Worm (Caenorhabditis elegans) whole organism, young adult: Measurements from ENCODE around the gene jkk-1.
A peak's percentile ranks its signal among the peaks of the same experiment; 100 is the strongest.

Experiments
- B0019.2 ChIP-seq: fragments of 200-800 bp; sonication (Bioruptor generic); conservative IDR thresholded peaks from 2 replicates; pipeline ENCODE4 v1.3.6; 2022; ENCODE audit warnings: missing genetic modification reagents, missing genetic modification characterization, missing compliant biosample characterization
- B0336.3 ChIP-seq: fragments of 200-800 bp; sonication (Bioruptor generic); IDR thresholded peaks from 2 replicates; pipeline ENCODE4 v1.3.6; 2022; ENCODE audit warnings: missing genetic modification characterization, missing compliant biosample characterization
- C06A6.2 ChIP-seq: fragments of 200-800 bp; sonication (Bioruptor generic); conservative IDR thresholded peaks from 2 replicates; pipeline ENCODE4 v1.3.6; 2022; ENCODE audit warnings: missing genetic modification characterization, missing compliant biosample characterization
- C17E4.6 ChIP-seq: fragments of 200-800 bp; sonication (Bioruptor generic); IDR thresholded peaks from 2 replicates; pipeline ENCODE4 v1.3.6; 2022; ENCODE audit warnings: missing genetic modification reagents, missing genetic modification characterization, missing compliant biosample characterization
- F37B4.10 ChIP-seq: fragments of 200-800 bp; sonication (Bioruptor generic); IDR thresholded peaks from 2 replicates; pipeline ENCODE4 v1.3.6; 2022; ENCODE audit warnings: missing genetic modification characterization, missing compliant biosample characterization
- F52B5.7 ChIP-seq: sonication (generic microtip); optimal IDR thresholded peaks from 2 replicates; lab custom pipeline; 2016; ENCODE audit warnings: mild to moderate bottlenecking, missing genetic modification characterization, missing compliant biosample characterization
- K12H6.12 ChIP-seq: fragments of 200-800 bp; sonication (Bioruptor generic); optimal IDR thresholded peaks from 2 replicates; lab custom pipeline; 2018; ENCODE audit warnings: mild to moderate bottlenecking, missing genetic modification characterization, missing compliant biosample characterization
- aptf-2 ChIP-seq: fragments of 200-800 bp; sonication (Bioruptor generic); conservative IDR thresholded peaks from 2 replicates; pipeline ENCODE4 v1.3.6; 2022; ENCODE audit warnings: missing genetic modification reagents, missing genetic modification characterization, missing compliant biosample characterization
- aptf-3 ChIP-seq: fragments of 200-800 bp; sonication (Bioruptor generic); IDR thresholded peaks from 2 replicates; pipeline ENCODE4 v1.3.6; 2022; ENCODE audit warnings: missing genetic modification characterization, missing compliant biosample characterization
- attf-5 ChIP-seq: fragments of 200-800 bp; sonication (Bioruptor generic); optimal IDR thresholded peaks from 2 replicates; lab custom pipeline; 2018; ENCODE audit warnings: mild to moderate bottlenecking, missing genetic modification characterization, missing compliant biosample characterization
- bed-1 ChIP-seq: fragments of 200-800 bp; sonication (Bioruptor generic); IDR thresholded peaks from 2 replicates; pipeline ENCODE4 v1.3.6; 2022; ENCODE audit warnings: missing genetic modification reagents, missing genetic modification characterization, missing compliant biosample characterization
- bed-2 ChIP-seq: fragments of 200-800 bp; sonication (Bioruptor generic); IDR thresholded peaks from 2 replicates; pipeline ENCODE4 v1.3.6; 2022; ENCODE audit warnings: missing genetic modification reagents, missing genetic modification characterization, missing compliant biosample characterization
- cebp-1 ChIP-seq, 2 experiments: fragments of 200-800 bp in 1 of 2; sonication (Bioruptor generic) in 1 of 2; sonication (generic microtip) in 1 of 2; IDR thresholded peaks in 1 of 2; optimal IDR thresholded peaks in 1 of 2; 2 replicates each; pipeline versions ENCODE4 v1.3.6 to Lab custom; 2017 to 2022; ENCODE audit warnings: missing compliant biosample characterization in 2 of 2, missing genetic modification characterization in 2 of 2, mild to moderate bottlenecking in 1 of 2, missing genetic modification reagents in 1 of 2, moderate library complexity in 1 of 2
- ceh-100 ChIP-seq: fragments of 200-800 bp; sonication (Bioruptor generic); IDR thresholded peaks from 2 replicates; pipeline ENCODE4 v1.3.6; 2022; ENCODE audit warnings: missing genetic modification reagents, missing genetic modification characterization, missing compliant biosample characterization
- ceh-27 ChIP-seq: fragments of 200-800 bp; sonication (Bioruptor generic); optimal IDR thresholded peaks from 2 replicates; lab custom pipeline; 2018; ENCODE audit warnings: mild to moderate bottlenecking, missing genetic modification characterization, moderate library complexity, missing compliant biosample characterization
- ceh-58 ChIP-seq: fragments of 200-800 bp; sonication (Bioruptor generic); IDR thresholded peaks from 2 replicates; pipeline ENCODE4 v1.3.6; 2022; ENCODE audit warnings: missing genetic modification characterization, missing compliant biosample characterization
- chd-7 ChIP-seq: sonication (generic microtip); optimal IDR thresholded peaks from 2 replicates; lab custom pipeline; 2016; ENCODE audit warnings: mild to moderate bottlenecking, missing genetic modification characterization, moderate library complexity, missing compliant biosample characterization
- dox-1 ChIP-seq: fragments of 200-800 bp; sonication (Bioruptor generic); IDR thresholded peaks from 2 replicates; pipeline ENCODE4 v1.3.6; 2022; ENCODE audit warnings: missing genetic modification reagents, missing genetic modification characterization, missing compliant biosample characterization
- dpl-1 ChIP-seq: fragments of 150-350 bp; optimal IDR thresholded peaks from 2 replicates; lab custom pipeline; 2014; ENCODE audit warnings: missing biosample characterization, missing genetic modification reagents, missing genetic modification characterization
- egrh-3 ChIP-seq: fragments of 200-800 bp; sonication (Bioruptor generic); IDR thresholded peaks from 2 replicates; pipeline ENCODE4 v1.3.6; 2022; ENCODE audit warnings: missing genetic modification reagents, missing genetic modification characterization, missing compliant biosample characterization
- ekl-4 ChIP-seq: fragments of 200-800 bp; sonication (Bioruptor generic); IDR thresholded peaks from 2 replicates; pipeline ENCODE4 v1.3.6; 2022; ENCODE audit warnings: missing genetic modification reagents, missing genetic modification characterization, missing compliant biosample characterization
- ets-4 ChIP-seq: fragments of 200-800 bp; sonication (Bioruptor generic); optimal IDR thresholded peaks from 2 replicates; lab custom pipeline; 2018; ENCODE audit warnings: mild to moderate bottlenecking, missing genetic modification characterization, missing compliant biosample characterization
- gei-17 ChIP-seq: fragments of 200-800 bp; sonication (Bioruptor generic); optimal IDR thresholded peaks from 2 replicates; lab custom pipeline; 2018; ENCODE audit warnings: mild to moderate bottlenecking, missing genetic modification characterization, missing compliant biosample characterization
- hlh-26 ChIP-seq: fragments of 200-800 bp; sonication (Bioruptor generic); conservative IDR thresholded peaks from 2 replicates; pipeline ENCODE4 v1.3.6; 2022; ENCODE audit warnings: missing genetic modification reagents, missing genetic modification characterization, missing compliant biosample characterization
- hmg-1.2 ChIP-seq: fragments of 200-800 bp; sonication (Bioruptor generic); IDR thresholded peaks from 2 replicates; pipeline ENCODE4 v1.3.6; 2022; ENCODE audit warnings: missing genetic modification reagents, missing genetic modification characterization, missing compliant biosample characterization
- let-526 ChIP-seq: fragments of 200-800 bp; sonication (Bioruptor generic); IDR thresholded peaks from 2 replicates; pipeline ENCODE4 v1.3.6; 2022; ENCODE audit warnings: missing genetic modification reagents, missing genetic modification characterization, missing compliant biosample characterization
- lin-40 ChIP-seq: sonication (generic microtip); optimal IDR thresholded peaks from 2 replicates; lab custom pipeline; 2016; ENCODE audit warnings: missing genetic modification characterization, mild to moderate bottlenecking, missing compliant biosample characterization, missing genotype, missing genetic modification reagents
- lir-1 ChIP-seq: fragments of 200-800 bp; sonication (Bioruptor generic); conservative IDR thresholded peaks from 2 replicates; pipeline ENCODE4 v1.3.6; 2022; ENCODE audit warnings: missing genetic modification reagents, missing genetic modification characterization, missing compliant biosample characterization
- lsl-1 ChIP-seq: fragments of 200-800 bp; sonication (Bioruptor generic); optimal IDR thresholded peaks from 2 replicates; lab custom pipeline; 2018; ENCODE audit warnings: mild to moderate bottlenecking, missing genetic modification characterization, moderate library complexity, missing compliant biosample characterization
- madf-10 ChIP-seq: sonication (generic microtip); optimal IDR thresholded peaks from 2 replicates; lab custom pipeline; 2016; ENCODE audit warnings: mild to moderate bottlenecking, missing genetic modification characterization, missing compliant biosample characterization
- madf-3 ChIP-seq: fragments of 200-800 bp; sonication (Bioruptor generic); IDR thresholded peaks from 2 replicates; pipeline ENCODE4 v1.3.6; 2022; ENCODE audit warnings: missing genetic modification reagents, missing genetic modification characterization, missing compliant biosample characterization
- madf-6 ChIP-seq: fragments of 200-800 bp; sonication (Bioruptor generic); IDR thresholded peaks from 2 replicates; pipeline ENCODE4 v1.3.6; 2022; ENCODE audit warnings: missing genetic modification reagents, missing genetic modification characterization, missing compliant biosample characterization
- madf-8 ChIP-seq: fragments of 200-800 bp; sonication (Bioruptor generic); conservative IDR thresholded peaks from 2 replicates; pipeline ENCODE4 v1.3.6; 2022; ENCODE audit warnings: missing genetic modification reagents, missing genetic modification characterization, missing compliant biosample characterization
- nfyb-1 ChIP-seq: fragments of 200-800 bp; sonication (Bioruptor generic); IDR thresholded peaks from 2 replicates; pipeline ENCODE4 v1.3.6; 2022; ENCODE audit warnings: missing genetic modification reagents, missing genetic modification characterization, missing compliant biosample characterization
- nhr-80 ChIP-seq: sonication (generic microtip); optimal IDR thresholded peaks from 2 replicates; lab custom pipeline; 2016; ENCODE audit warnings: missing genetic modification characterization, missing compliant biosample characterization
- snpc-3.4 ChIP-seq: sonication (generic microtip); optimal IDR thresholded peaks from 2 replicates; lab custom pipeline; 2017; ENCODE audit warnings: missing genetic modification characterization, mild to moderate bottlenecking, missing compliant biosample characterization, antibody characterized with exemption, moderate library complexity, missing genotype, missing genetic modification reagents
- snpc-4 ChIP-seq, 5 experiments: fragments of 150-350 bp in 1 of 5; sonication (generic microtip) in 4 of 5; optimal IDR thresholded peaks; 2 replicates each; lab custom pipeline; 2014 to 2018; ENCODE audit warnings: missing genetic modification characterization in 5 of 5, missing biosample characterization in 3 of 5, antibody characterized with exemption in 2 of 5, mild to moderate bottlenecking in 2 of 5, missing compliant biosample characterization in 2 of 5, missing genotype in 2 of 5, moderate library complexity in 2 of 5, missing genetic modification reagents in 1 of 5
- tlf-1 ChIP-seq: fragments of 200-800 bp; sonication (Bioruptor generic); optimal IDR thresholded peaks from 2 replicates; lab custom pipeline; 2018; ENCODE audit warnings: mild to moderate bottlenecking, missing genetic modification characterization, missing compliant biosample characterization
- zfh-2 ChIP-seq: fragments of 200-800 bp; sonication (Bioruptor generic); conservative IDR thresholded peaks from 2 replicates; pipeline ENCODE4 v1.3.6; 2022; ENCODE audit warnings: missing genetic modification reagents, missing genetic modification characterization, missing compliant biosample characterization
- ztf-18 ChIP-seq: sonication (generic microtip); optimal IDR thresholded peaks from 2 replicates; lab custom pipeline; 2016; ENCODE audit warnings: missing genotype, mild to moderate bottlenecking, missing genetic modification characterization, missing compliant biosample characterization
- ztf-25 ChIP-seq: fragments of 200-800 bp; sonication (Bioruptor generic); IDR thresholded peaks from 2 replicates; pipeline ENCODE4 v1.3.6; 2022; ENCODE audit warnings: missing genetic modification reagents, missing genetic modification characterization, missing compliant biosample characterization
- ztf-28 ChIP-seq: fragments of 200-800 bp; sonication (Bioruptor generic); IDR thresholded peaks from 2 replicates; pipeline ENCODE4 v1.3.6; 2022; ENCODE audit warnings: missing genetic modification reagents, missing genetic modification characterization, missing compliant biosample characterization

Gene jkk-1

ce11 chrX:5354022-5354876, 14.0 kb upstream of the jkk-1 start, which contains the start of gene pfn-2:
TSS of gene pfn-2 (minus strand) at chrX:5354072.
- TF ChIP-seq chd-7 (tag; lab: Kevin White, UChicago) = peak; percentile 40
- TF ChIP-seq ztf-28 = no peak
- TF ChIP-seq zfh-2 (GFP tag; lab: Robert Waterston, UW) = peak; percentile 98
- TF ChIP-seq K12H6.12 (tag; lab: Kevin White, UChicago) = peak; percentile 13
- no peak for TF ChIP-seq bed-2 (GFP tag; lab: Robert Waterston, UW)
- TF ChIP-seq F37B4.10 (GFP tag; lab: Robert Waterston, UW) = 0 out of 2 replicates have a peak, but pooled peaks have one; percentile 77
- TF ChIP-seq ceh-58 (GFP tag; lab: Robert Waterston, UW) = 0 out of 2 replicates have a peak, but pooled peaks have one; percentile 49
- TF ChIP-seq nhr-80 (tag; lab: Kevin White, UChicago) = peak; percentile 79
- TF ChIP-seq ceh-27 (GFP tag; lab: Kevin White, UChicago) = peak; percentile 37
- no peak for TF ChIP-seq ztf-18 (tag; lab: Kevin White, UChicago)
- TF ChIP-seq gei-17 (GFP tag; lab: Kevin White, UChicago) = peak; percentile 53
- no peak for TF ChIP-seq C17E4.6
- peak; percentile 58; the same call in 1 of the 2 replicates for TF ChIP-seq dox-1 (GFP tag; lab: Robert Waterston, UW)
- TF ChIP-seq ets-4 (GFP tag; lab: Kevin White, UChicago) = peak; percentile 28
- TF ChIP-seq ekl-4 (GFP tag; lab: Robert Waterston, UW) = 0 out of 2 replicates have a peak, but pooled peaks have one; percentile 35
- peak; percentile 16 for TF ChIP-seq F52B5.7 (tag; lab: Kevin White, UChicago)
- no peak for TF ChIP-seq cebp-1 (GFP tag; IDR thresholded peaks at IDR 0.05; lab: Robert Waterston, UW)
- peak; percentile 48 for TF ChIP-seq cebp-1 (tag; optimal IDR thresholded peaks at IDR 0.05; lab: Kevin White, UChicago)
- peak; percentile 69 for TF ChIP-seq nfyb-1
- TF ChIP-seq attf-5 (GFP tag; lab: Kevin White, UChicago) = peak; percentile 8
- peak; percentile 83; the same call in 1 of the 2 replicates for TF ChIP-seq egrh-3
- no peak for TF ChIP-seq ceh-100
- no peak for TF ChIP-seq aptf-2

- TF ChIP-seq cebp-1 (GFP tag; IDR thresholded peaks at IDR 0.05; lab: Robert Waterston, UW) (peak; percentile 71), cebp-1 (tag; optimal IDR thresholded peaks at IDR 0.05; lab: Kevin White, UChicago) (peak; percentile 89), madf-3 (GFP tag; lab: Robert Waterston, UW) (no peak), lsl-1 (GFP tag; lab: Kevin White, UChicago) (no peak), let-526 (GFP tag; lab: Robert Waterston, UW) (no peak), B0336.3 (GFP tag; lab: Robert Waterston, UW) (peak; percentile 60), attf-5 (GFP tag; lab: Kevin White, UChicago) (peak; percentile 15), nhr-80 (tag; lab: Kevin White, UChicago) (peak; percentile 61), snpc-4 (GFP tag; optimal IDR thresholded peaks at IDR 0.05; lab: Kevin White, UChicago) (no peak), snpc-4 (tag; optimal IDR thresholded peaks at IDR 0.05; lab: Kevin White, UChicago) (peak in 1 of 4 experiments; percentile 38), lin-40 (tag; lab: Kevin White, UChicago) (peak; percentile 14)
These were observed 13.0 kb upstream of the jkk-1 start for ce11 chrX:5355253-5355652.

DNA sequence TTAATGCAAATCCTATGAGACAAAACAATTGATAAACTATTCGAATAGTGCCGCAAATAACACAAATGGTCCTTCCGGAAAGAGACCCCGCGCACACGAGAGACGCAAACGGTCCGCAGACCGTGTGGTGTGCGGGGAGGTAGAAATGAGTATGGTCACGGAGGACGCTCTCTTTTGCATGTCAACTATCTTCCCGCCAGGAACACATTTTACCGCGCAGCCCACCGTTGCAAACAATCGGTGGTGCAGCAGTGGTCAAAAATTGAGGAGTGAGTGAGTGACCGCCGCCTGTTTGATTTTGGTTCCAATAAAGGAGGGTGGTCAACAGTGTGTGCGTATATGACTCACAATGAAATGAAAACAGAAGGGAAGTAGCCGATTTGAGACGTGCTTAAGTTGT, 7.6 kb upstream of the jkk-1 start:
- no peak for TF ChIP-seq madf-10 (tag; lab: Kevin White, UChicago)
- no peak for TF ChIP-seq hlh-26 (GFP tag; lab: Robert Waterston, UW)
- TF ChIP-seq dox-1 (GFP tag; lab: Robert Waterston, UW) = 0 out of 2 replicates have a peak, but pooled peaks have one; percentile 27
- TF ChIP-seq zfh-2 (GFP tag; lab: Robert Waterston, UW) = 0 out of 2 replicates have a peak, but pooled peaks have one; percentile 36
- peak; percentile 52; the same call in 1 of the 2 replicates for TF ChIP-seq hmg-1.2
- no peak for TF ChIP-seq lir-1
- TF ChIP-seq tlf-1 = no peak
- TF ChIP-seq bed-1 (GFP tag; lab: Robert Waterston, UW) = no peak
- TF ChIP-seq B0019.2 (GFP tag; lab: Robert Waterston, UW) = no peak
- no peak for TF ChIP-seq aptf-3 (GFP tag; lab: Robert Waterston, UW)
- peak; percentile 76 for TF ChIP-seq madf-6 (GFP tag; lab: Robert Waterston, UW)
- TF ChIP-seq ztf-25 = 0 out of 2 replicates have a peak, but pooled peaks have one; percentile 29
- TF ChIP-seq madf-8 (GFP tag; lab: Robert Waterston, UW) = peak; percentile 15; the same call in 1 of the 2 replicates
- no peak for TF ChIP-seq C06A6.2 (GFP tag; lab: Robert Waterston, UW)
- peak; percentile 18 for TF ChIP-seq dpl-1 (GFP tag; lab: Kevin White, UChicago)
- no peak for TF ChIP-seq snpc-3.4
